Fruit fly (Drosophila melanogaster) whole organism, embryonic: Measurements from ENCODE around the gene Vajk3.

Experiments used
- Abd-B ChIP-seq: fragments of 200-800 bp; sonication (Bioruptor generic); optimal IDR thresholded peaks from 2 replicates; lab custom pipeline; 2018; ENCODE audit warnings: missing biosample characterization, mild to moderate bottlenecking, missing genetic modification characterization, moderate library complexity
- CG15696 ChIP-seq: fragments of 200-800 bp; sonication (Bioruptor generic); optimal IDR thresholded peaks from 2 replicates; lab custom pipeline; 2019; ENCODE audit warnings: missing biosample characterization, mild to moderate bottlenecking, missing genetic modification characterization, moderate library complexity
- CG6854 ChIP-seq: fragments of 200-800 bp; sonication (Bioruptor generic); optimal IDR thresholded peaks from 3 replicates; lab custom pipeline; 2017; ENCODE audit warnings: missing biosample characterization, mild to moderate bottlenecking, missing genetic modification characterization
- MTF-1 ChIP-seq: fragments of 200-800 bp; sonication (Bioruptor generic); optimal IDR thresholded peaks from 2 replicates; lab custom pipeline; 2018; ENCODE audit warnings: missing biosample characterization, mild to moderate bottlenecking, missing genetic modification characterization, borderline replicate concordance
- Meics ChIP-seq: fragments of 200-800 bp; sonication (Bioruptor generic); optimal IDR thresholded peaks from 2 replicates; lab custom pipeline; 2017; ENCODE audit warnings: missing biosample characterization, mild to moderate bottlenecking, missing genetic modification characterization
- Pdp1 ChIP-seq, 2 experiments: fragments of 200-800 bp; sonication (Bioruptor generic); optimal IDR thresholded peaks; 3 replicates each; lab custom pipeline; 2016; ENCODE audit warnings: missing biosample characterization in 2 of 2, missing genetic modification characterization in 2 of 2, mild to moderate bottlenecking in 1 of 2, moderate library complexity in 1 of 2
- Scr ChIP-seq: fragments of 200-800 bp; sonication (Bioruptor generic); IDR thresholded peaks from 2 replicates; pipeline ENCODE4 v1.3.6; 2022; ENCODE audit warnings: missing biosample characterization, missing genetic modification characterization; ENCODE audit not compliant: partially characterized antibody
- dmrt11E ChIP-seq: fragments of 200-800 bp; sonication (Bioruptor generic); optimal IDR thresholded peaks from 3 replicates; lab custom pipeline; 2018; ENCODE audit warnings: missing biosample characterization, mild to moderate bottlenecking, missing genetic modification characterization, moderate library complexity
- fd3F ChIP-seq: fragments of 200-800 bp; sonication (Bioruptor generic); optimal IDR thresholded peaks from 2 replicates; lab custom pipeline; 2018; ENCODE audit warnings: missing biosample characterization, mild to moderate bottlenecking, missing genetic modification characterization, moderate library complexity
- h ChIP-seq: fragments of >200 bp; optimal IDR thresholded peaks from 2 replicates; lab custom pipeline; 2017
- slp2 ChIP-seq: fragments of 200-800 bp; sonication (Bioruptor generic); optimal IDR thresholded peaks from 2 replicates; lab custom pipeline; 2016; ENCODE audit warnings: missing biosample characterization, missing genetic modification characterization

- TF ChIP-seq CG6854 (no peak), dmrt11E (tag; lab: Kevin White, UChicago) (no peak), Scr (GFP tag; lab: Robert Waterston, UW) (no peak), Pdp1 (GFP tag; optimal IDR thresholded peaks at IDR 0.05; lab: Kevin White, UChicago) (no peak), CG15696 (tag; lab: Kevin White, UChicago) (no peak), h (lab: Kevin White, UChicago) (no peak), fd3F (GFP tag; lab: Kevin White, UChicago) (no peak), MTF-1 (GFP tag; lab: Kevin White, UChicago) (no peak), Meics (no peak), slp2 (GFP tag; lab: Kevin White, UChicago) (no peak), Abd-B (GFP tag; lab: Kevin White, UChicago) (no peak)
These were observed 25.6 kb upstream of the Vajk3 start, which contains the start of gene He for dm6 chr2L:13972847-13973246.
